Fruit fly (Drosophila melanogaster) whole organism, embryonic: ENCODE results near the gene Zwilch.

Experiments used
- Adf1 ChIP-seq: fragments of 200-800 bp; sonication (Bioruptor generic); IDR thresholded peaks from 2 replicates; pipeline ENCODE4 v1.3.6; 2022; ENCODE audit warnings: missing biosample characterization, missing genetic modification characterization
- Aef1 ChIP-seq: fragments of 200-800 bp; sonication (Bioruptor generic); IDR thresholded peaks from 3 replicates; pipeline ENCODE4 v1.3.6; 2022; ENCODE audit warnings: missing biosample characterization, missing genetic modification characterization
- Asciz ChIP-seq: fragments of 200-800 bp; sonication (Bioruptor generic); optimal IDR thresholded peaks from 2 replicates; lab custom pipeline; 2017; ENCODE audit warnings: missing biosample characterization, mild to moderate bottlenecking, missing genetic modification characterization, missing genetic modification reagents
- BEAF-32 ChIP-seq: fragments of 200-800 bp; sonication (Bioruptor generic); optimal IDR thresholded peaks from 3 replicates; lab custom pipeline; 2017; ENCODE audit warnings: missing biosample characterization, missing genetic modification characterization, mild to moderate bottlenecking, moderate library complexity, missing genetic modification reagents
- CG10267 ChIP-seq: fragments of 200-800 bp; sonication (Bioruptor generic); optimal IDR thresholded peaks from 2 replicates; lab custom pipeline; 2018; ENCODE audit warnings: missing biosample characterization, mild to moderate bottlenecking, missing genetic modification characterization, moderate library complexity
- CG12071 ChIP-seq: fragments of 200-800 bp; sonication (Bioruptor generic); optimal IDR thresholded peaks from 3 replicates; lab custom pipeline; 2018; ENCODE audit warnings: missing biosample characterization, mild to moderate bottlenecking, missing genetic modification characterization
- CG12104 ChIP-seq: fragments of 200-800 bp; sonication (Bioruptor generic); optimal IDR thresholded peaks from 3 replicates; lab custom pipeline; 2016; ENCODE audit warnings: missing biosample characterization, missing genetic modification characterization
- CG12744 ChIP-seq: fragments of 200-800 bp; sonication (Bioruptor generic); optimal IDR thresholded peaks from 2 replicates; lab custom pipeline; 2016; ENCODE audit warnings: missing biosample characterization, missing genetic modification characterization
- CG12769 ChIP-seq: fragments of 200-800 bp; sonication (Bioruptor generic); optimal IDR thresholded peaks from 2 replicates; lab custom pipeline; 2019; ENCODE audit warnings: missing biosample characterization, mild to moderate bottlenecking, missing genetic modification characterization, moderate library complexity
- CG15269 ChIP-seq: fragments of 200-800 bp; sonication (Bioruptor generic); optimal IDR thresholded peaks from 2 replicates; lab custom pipeline; 2018; ENCODE audit warnings: missing biosample characterization, mild to moderate bottlenecking, missing genetic modification characterization, moderate library complexity
- CG17385 ChIP-seq: fragments of 200-800 bp; sonication (Bioruptor generic); optimal IDR thresholded peaks from 3 replicates; lab custom pipeline; 2018; ENCODE audit warnings: missing biosample characterization, mild to moderate bottlenecking, missing genetic modification characterization
- CG17829 ChIP-seq: fragments of 200-800 bp; optimal IDR thresholded peaks from 2 replicates; lab custom pipeline; 2019; ENCODE audit warnings: missing biosample characterization, mild to moderate bottlenecking, missing genetic modification characterization, moderate library complexity
- CG18599 ChIP-seq: fragments of 200-800 bp; sonication (Bioruptor generic); optimal IDR thresholded peaks from 3 replicates; lab custom pipeline; 2017; ENCODE audit warnings: missing biosample characterization, missing genetic modification characterization, mild to moderate bottlenecking, moderate library complexity, missing genetic modification reagents
- CG2116 ChIP-seq: fragments of 200-800 bp; sonication (Bioruptor generic); optimal IDR thresholded peaks from 3 replicates; lab custom pipeline; 2018; ENCODE audit warnings: missing biosample characterization, mild to moderate bottlenecking, missing genetic modification characterization
- CG32767 ChIP-seq: fragments of 200-800 bp; sonication (Bioruptor generic); IDR thresholded peaks from 2 replicates; pipeline ENCODE4 v1.3.6; 2022; ENCODE audit warnings: missing biosample characterization, missing genetic modification characterization
- CG33557 ChIP-seq: fragments of 200-800 bp; sonication (Bioruptor generic); optimal IDR thresholded peaks from 2 replicates; lab custom pipeline; 2019; ENCODE audit warnings: missing biosample characterization, mild to moderate bottlenecking, missing genetic modification characterization, moderate library complexity
- CG4360 ChIP-seq: fragments of 200-800 bp; sonication (Bioruptor generic); IDR thresholded peaks from 2 replicates; pipeline ENCODE4 v1.3.6; 2022; ENCODE audit warnings: missing biosample characterization, missing genetic modification characterization
- CG7786 ChIP-seq: fragments of 200-800 bp; sonication (Bioruptor generic); optimal IDR thresholded peaks from 2 replicates; lab custom pipeline; 2016; ENCODE audit warnings: missing biosample characterization, missing genetic modification characterization
- CG8924 ChIP-seq: fragments of 200-800 bp; optimal IDR thresholded peaks from 3 replicates; lab custom pipeline; 2019; ENCODE audit warnings: missing biosample characterization, mild to moderate bottlenecking, missing genetic modification characterization, moderate library complexity
- CG9932 ChIP-seq: fragments of 200-800 bp; sonication (Bioruptor generic); IDR thresholded peaks from 2 replicates; pipeline ENCODE4 v1.3.6; 2022; ENCODE audit warnings: missing biosample characterization, missing genetic modification characterization
- CTCF ChIP-seq: fragments of 200-800 bp; sonication (Bioruptor generic); optimal IDR thresholded peaks from 2 replicates; lab custom pipeline; 2017; ENCODE audit warnings: missing biosample characterization, mild to moderate bottlenecking, missing genetic modification characterization, moderate library complexity
- Dek ChIP-seq: fragments of 200-800 bp; sonication (Bioruptor generic); optimal IDR thresholded peaks from 3 replicates; lab custom pipeline; 2019; ENCODE audit warnings: missing biosample characterization, mild to moderate bottlenecking, missing genetic modification characterization, moderate library complexity
- Doc3 ChIP-seq: fragments of 200-800 bp; sonication (Bioruptor generic); IDR thresholded peaks from 3 replicates; pipeline ENCODE4 v1.3.6; 2022; ENCODE audit warnings: missing biosample characterization, missing genetic modification characterization; ENCODE audit not compliant: partially characterized antibody
- H15 ChIP-seq: fragments of 200-800 bp; sonication (Bioruptor generic); IDR thresholded peaks from 3 replicates; pipeline ENCODE4 v1.3.6; 2022; ENCODE audit warnings: missing biosample characterization, missing genetic modification characterization
- HmgD ChIP-seq: fragments of 200-800 bp; sonication (Bioruptor generic); optimal IDR thresholded peaks from 3 replicates; lab custom pipeline; 2016; ENCODE audit warnings: missing biosample characterization, missing genetic modification characterization
- Lhr ChIP-seq: fragments of 200-800 bp; sonication (Bioruptor generic); optimal IDR thresholded peaks from 3 replicates; lab custom pipeline; 2017; ENCODE audit warnings: mild to moderate bottlenecking, missing biosample characterization, missing genetic modification reagents, missing genetic modification characterization
- Mes4 ChIP-seq: fragments of 200-800 bp; sonication (Bioruptor generic); optimal IDR thresholded peaks from 2 replicates; lab custom pipeline; 2016; ENCODE audit warnings: missing biosample characterization, missing genetic modification characterization
- Nf-YA ChIP-seq: fragments of 200-800 bp; sonication (Bioruptor generic); IDR thresholded peaks from 2 replicates; pipeline ENCODE4 v1.3.6; 2022; ENCODE audit warnings: missing biosample characterization, missing genetic modification characterization
- Poxn ChIP-seq: fragments of 200-800 bp; sonication (Bioruptor generic); IDR thresholded peaks from 2 replicates; pipeline ENCODE4 v1.3.6; 2022; ENCODE audit warnings: missing biosample characterization, missing genetic modification characterization
- ase ChIP-seq: fragments of 200-800 bp; sonication (Bioruptor generic); IDR thresholded peaks from 3 replicates; pipeline ENCODE4 v1.3.6; 2022; ENCODE audit warnings: missing biosample characterization, missing genetic modification characterization
- ato ChIP-seq: fragments of 200-800 bp; sonication (Bioruptor generic); IDR thresholded peaks from 2 replicates; pipeline ENCODE4 v1.3.6; 2022; ENCODE audit warnings: missing biosample characterization, missing genetic modification characterization; ENCODE audit not compliant: partially characterized antibody
- az2 ChIP-seq: fragments of 200-800 bp; sonication (Bioruptor generic); optimal IDR thresholded peaks from 3 replicates; lab custom pipeline; 2016; ENCODE audit warnings: missing biosample characterization, missing genetic modification characterization
- chn ChIP-seq: fragments of 200-800 bp; sonication (Bioruptor generic); optimal IDR thresholded peaks from 2 replicates; lab custom pipeline; 2016; ENCODE audit warnings: missing biosample characterization, missing genetic modification characterization
- corto ChIP-seq: fragments of 200-800 bp; sonication (Bioruptor generic); optimal IDR thresholded peaks from 2 replicates; lab custom pipeline; 2016; ENCODE audit warnings: missing biosample characterization, mild to moderate bottlenecking, missing genetic modification characterization, moderate library complexity
- gsb-n ChIP-seq: fragments of 200-800 bp; sonication (Bioruptor generic); optimal IDR thresholded peaks from 3 replicates; lab custom pipeline; 2018; ENCODE audit warnings: missing biosample characterization, mild to moderate bottlenecking, missing genetic modification characterization
- hb ChIP-seq: fragments of 200-800 bp; sonication (Bioruptor generic); IDR thresholded peaks from 3 replicates; pipeline ENCODE4 v1.3.6; 2022; ENCODE audit warnings: missing biosample characterization, missing genetic modification characterization; ENCODE audit not compliant: partially characterized antibody
- kah ChIP-seq: fragments of 200-800 bp; sonication (Bioruptor generic); optimal IDR thresholded peaks from 2 replicates; lab custom pipeline; 2018; ENCODE audit warnings: missing biosample characterization, mild to moderate bottlenecking, missing genetic modification characterization
- lilli ChIP-seq: fragments of 200-800 bp; sonication (Bioruptor generic); optimal IDR thresholded peaks from 3 replicates; lab custom pipeline; 2016; ENCODE audit warnings: missing biosample characterization, missing genetic modification characterization
- pb ChIP-seq: fragments of 200-800 bp; sonication (Bioruptor generic); optimal IDR thresholded peaks from 3 replicates; lab custom pipeline; 2016; ENCODE audit warnings: missing biosample characterization, missing genetic modification characterization
- pnt ChIP-seq: fragments of 200-800 bp; sonication (Bioruptor generic); optimal IDR thresholded peaks from 3 replicates; lab custom pipeline; 2016; ENCODE audit warnings: missing biosample characterization, missing genetic modification characterization
- pum ChIP-seq: fragments of 200-800 bp; sonication (Bioruptor generic); optimal IDR thresholded peaks from 2 replicates; lab custom pipeline; 2016; ENCODE audit warnings: missing biosample characterization, missing genetic modification characterization
- ro ChIP-seq: fragments of 200-800 bp; sonication (Bioruptor generic); IDR thresholded peaks from 2 replicates; pipeline ENCODE4 v1.3.6; 2022; ENCODE audit warnings: missing biosample characterization, missing genetic modification characterization
- run ChIP-seq: fragments of 200-800 bp; sonication (Bioruptor generic); optimal IDR thresholded peaks from 3 replicates; lab custom pipeline; 2018; ENCODE audit warnings: missing biosample characterization, mild to moderate bottlenecking, missing genetic modification characterization
- scrt ChIP-seq: fragments of 200-800 bp; sonication (Bioruptor generic); optimal IDR thresholded peaks from 2 replicates; lab custom pipeline; 2018; ENCODE audit warnings: missing biosample characterization, mild to moderate bottlenecking, missing genetic modification characterization, moderate library complexity
- slou ChIP-seq: fragments of 200-800 bp; sonication (Bioruptor generic); optimal IDR thresholded peaks from 3 replicates; lab custom pipeline; 2016; ENCODE audit warnings: missing biosample characterization, missing genetic modification characterization
- trh ChIP-seq: fragments of 200-800 bp; sonication (Bioruptor generic); optimal IDR thresholded peaks from 2 replicates; lab custom pipeline; 2016; ENCODE audit warnings: missing biosample characterization, missing genetic modification characterization
- twi ChIP-seq: fragments of 200-800 bp; optimal IDR thresholded peaks from 2 replicates; lab custom pipeline; 2019; ENCODE audit warnings: missing biosample characterization, mild to moderate bottlenecking, missing genetic modification characterization, moderate library complexity
- usp ChIP-seq: fragments of >200 bp; optimal IDR thresholded peaks from 2 replicates; lab custom pipeline; 2017; ENCODE audit warnings: missing biosample characterization, missing genetic modification characterization
- zen2 ChIP-seq: fragments of 200-800 bp; sonication (Bioruptor generic); IDR thresholded peaks from 3 replicates; pipeline ENCODE4 v1.3.6; 2022; ENCODE audit warnings: missing biosample characterization, missing genetic modification characterization; ENCODE audit not compliant: partially characterized antibody
- zf30C ChIP-seq: fragments of 200-800 bp; sonication (Bioruptor generic); optimal IDR thresholded peaks from 3 replicates; lab custom pipeline; 2018; ENCODE audit warnings: missing biosample characterization, mild to moderate bottlenecking, missing genetic modification characterization

The Zwilch gene

DNA sequence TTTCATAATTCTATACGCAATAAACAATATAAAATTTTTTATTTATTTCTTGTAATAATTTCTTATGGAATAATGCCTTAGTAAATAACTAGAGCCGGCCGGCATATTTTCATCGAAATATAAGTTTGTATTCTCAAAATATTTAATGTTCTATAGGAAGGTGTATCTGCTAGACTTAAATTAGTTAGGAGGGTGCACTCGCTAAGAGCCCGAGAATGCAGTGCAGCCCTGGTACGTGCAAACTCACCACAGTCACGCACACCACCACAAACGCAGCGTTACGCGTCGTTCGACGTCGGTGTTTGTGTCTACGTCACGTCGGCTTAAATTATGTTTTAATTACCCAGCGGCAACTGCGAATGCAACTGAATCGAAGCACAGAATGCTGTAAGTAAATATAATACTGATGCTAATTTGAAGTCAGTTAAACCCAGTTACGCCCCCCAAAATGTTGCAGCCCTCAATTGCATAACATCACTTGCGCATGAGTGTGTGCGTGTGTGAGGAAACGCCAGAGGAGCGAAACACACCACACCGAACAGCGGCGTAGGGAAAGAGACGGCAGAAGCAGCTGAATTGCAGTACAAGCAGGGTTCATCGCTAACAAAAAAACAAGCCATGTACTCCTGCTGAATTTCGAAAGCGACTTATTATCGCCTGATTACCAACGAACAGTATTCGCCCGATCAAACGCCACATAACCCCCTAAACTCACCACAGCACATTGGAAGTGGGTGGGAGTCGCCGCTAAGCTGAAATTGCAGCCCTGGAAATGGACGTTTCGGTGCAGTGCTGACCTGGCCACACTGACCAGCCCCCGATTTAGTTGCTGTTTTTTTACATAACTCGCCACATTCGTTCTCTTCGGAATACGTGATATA, 7.5 kb upstream of the Zwilch start, which contains the start of gene CG12054 (continued):
- TF ChIP-seq pum (GFP tag; lab: Kevin White, UChicago) (no peak), Adf1 (GFP tag; lab: Robert Waterston, UW) (no peak), CG7786 (GFP tag; lab: Kevin White, UChicago) (no peak), lilli (peak; percentile 9), kah (no peak), pb (GFP tag; lab: Kevin White, UChicago) (no peak), CG12071 (GFP tag; lab: Kevin White, UChicago) (no peak), CG17829 (tag; lab: Kevin White, UChicago) (no peak), CG33557 (GFP tag; lab: Kevin White, UChicago) (peak; percentile 15), CG12744 (GFP tag; lab: Kevin White, UChicago) (no peak), H15 (GFP tag; lab: Robert Waterston, UW) (no peak), HmgD (GFP tag; lab: Kevin White, UChicago) (no peak), Asciz (GFP tag; lab: Kevin White, UChicago) (no peak), BEAF-32 (GFP tag; lab: Kevin White, UChicago) (peak; percentile 50), CG2116 (GFP tag; lab: Kevin White, UChicago) (peak; percentile 20), ase (GFP tag; lab: Robert Waterston, UW) (no peak), Poxn (no peak), slou (GFP tag; lab: Kevin White, UChicago) (no peak), CG32767 (GFP tag; lab: Robert Waterston, UW) (no peak), zen2 (no peak), gsb-n (tag; lab: Kevin White, UChicago) (peak; percentile 0), Dek (tag; lab: Kevin White, UChicago) (peak; percentile 12), zf30C (no peak), CG9932 (GFP tag; lab: Robert Waterston, UW) (no peak), CG8924 (tag; lab: Kevin White, UChicago) (no peak), scrt (GFP tag; lab: Kevin White, UChicago) (no peak), az2 (GFP tag; lab: Kevin White, UChicago) (no peak), CG12769 (tag; lab: Kevin White, UChicago) (peak; percentile 9), twi (no peak), Nf-YA (GFP tag; lab: Robert Waterston, UW) (no peak), CG12104 (GFP tag; lab: Kevin White, UChicago) (no peak), Mes4 (GFP tag; lab: Kevin White, UChicago) (no peak), run (tag; lab: Kevin White, UChicago) (no peak), pnt (no peak), usp (GFP tag; lab: Kevin White, UChicago) (no peak), CG10267 (tag; lab: Kevin White, UChicago) (no peak), CTCF (GFP tag; lab: Kevin White, UChicago) (peak; percentile 60), CG15269 (tag; lab: Kevin White, UChicago) (no peak), corto (GFP tag; lab: Kevin White, UChicago) (no peak), trh (GFP tag; lab: Kevin White, UChicago) (no peak), CG4360 (no peak), chn (GFP tag; lab: Kevin White, UChicago) (no peak), Aef1 (no peak), ato (GFP tag; lab: Robert Waterston, UW) (no peak), Lhr (GFP tag; lab: Kevin White, UChicago) (peak; percentile 71), hb (GFP tag; lab: Robert Waterston, UW) (no peak), ro (GFP tag; lab: Robert Waterston, UW) (no peak), CG18599 (GFP tag; lab: Kevin White, UChicago) (peak; percentile 2), Doc3 (GFP tag; lab: Robert Waterston, UW) (no peak), CG17385 (GFP tag; lab: Kevin White, UChicago) (no peak)
